Fruit fly (Drosophila melanogaster) whole organism, adult: ENCODE measurements around the gene Edem2.

Experiments
- CG11617 ChIP-seq: fragments of 200-800 bp; sonication (Bioruptor generic); optimal IDR thresholded peaks from 2 replicates; lab custom pipeline; 2017; ENCODE audit warnings: mild to moderate bottlenecking, missing biosample characterization, missing genetic modification reagents, missing genetic modification characterization
- CG12768 ChIP-seq: fragments of 200-800 bp; sonication (Bioruptor generic); optimal IDR thresholded peaks from 2 replicates; lab custom pipeline; 2017; ENCODE audit warnings: missing biosample characterization, missing genetic modification characterization, mild to moderate bottlenecking, moderate library complexity, missing genetic modification reagents
- CG14711 ChIP-seq: fragments of 200-800 bp; sonication (Bioruptor generic); optimal IDR thresholded peaks from 2 replicates; lab custom pipeline; 2018; ENCODE audit warnings: missing biosample characterization, mild to moderate bottlenecking, missing genetic modification characterization, moderate library complexity
- CG1620 ChIP-seq: fragments of 200-800 bp; sonication (Bioruptor generic); optimal IDR thresholded peaks from 2 replicates; lab custom pipeline; 2016; ENCODE audit warnings: missing biosample characterization, missing genetic modification characterization
- CG33017 ChIP-seq: fragments of 200-800 bp; sonication (Bioruptor generic); optimal IDR thresholded peaks from 2 replicates; lab custom pipeline; 2018; ENCODE audit warnings: missing biosample characterization, mild to moderate bottlenecking, missing genetic modification characterization, moderate library complexity
- CG5204 ChIP-seq: fragments of 200-800 bp; sonication (Bioruptor generic); optimal IDR thresholded peaks from 2 replicates; lab custom pipeline; 2016; ENCODE audit warnings: missing biosample characterization, missing genetic modification characterization
- CG7045 ChIP-seq: fragments of 200-800 bp; sonication (Bioruptor generic); optimal IDR thresholded peaks from 2 replicates; lab custom pipeline; 2017; ENCODE audit warnings: missing biosample characterization, mild to moderate bottlenecking, missing genetic modification characterization
- CG7101 ChIP-seq: fragments of 200-800 bp; sonication (Bioruptor generic); optimal IDR thresholded peaks from 2 replicates; lab custom pipeline; 2018; ENCODE audit warnings: missing biosample characterization, mild to moderate bottlenecking, missing genetic modification characterization, moderate library complexity
- Clk ChIP-seq: fragments of 200-800 bp; sonication (Bioruptor generic); optimal IDR thresholded peaks from 2 replicates; lab custom pipeline; 2017; ENCODE audit warnings: missing biosample characterization, missing genetic modification characterization
- Crg-1 ChIP-seq: fragments of 200-800 bp; sonication (Bioruptor generic); optimal IDR thresholded peaks from 2 replicates; lab custom pipeline; 2016; ENCODE audit warnings: missing biosample characterization, missing genetic modification characterization
- Hr96 ChIP-seq: fragments of 200-800 bp; sonication (Bioruptor generic); optimal IDR thresholded peaks from 2 replicates; lab custom pipeline; 2016; ENCODE audit warnings: missing biosample characterization, missing genetic modification characterization
- Mnt ChIP-seq: fragments of 200-800 bp; sonication (Bioruptor generic); optimal IDR thresholded peaks from 2 replicates; lab custom pipeline; 2016; ENCODE audit warnings: missing biosample characterization, mild to moderate bottlenecking, missing genetic modification characterization
- bab1 ChIP-seq: fragments of 200-800 bp; sonication (Bioruptor generic); optimal IDR thresholded peaks from 3 replicates; lab custom pipeline; 2019; ENCODE audit warnings: missing biosample characterization, mild to moderate bottlenecking, missing genetic modification characterization, moderate library complexity
- cic ChIP-seq: fragments of 200-800 bp; sonication (Bioruptor generic); optimal IDR thresholded peaks from 2 replicates; lab custom pipeline; 2017; ENCODE audit warnings: missing biosample characterization, mild to moderate bottlenecking, missing genetic modification characterization, moderate library complexity
- cnc ChIP-seq, 2 experiments: fragments of >200 bp; optimal IDR thresholded peaks; 2 replicates each; lab custom pipeline; 2017
- kay ChIP-seq: fragments of 200-800 bp; sonication (Bioruptor generic); peaks from one replicate; lab custom pipeline; 2016; ENCODE audit warnings: missing biosample characterization, missing genetic modification characterization, borderline replicate concordance
- ovo ChIP-seq: fragments of 200-800 bp; sonication (Bioruptor generic); optimal IDR thresholded peaks from 2 replicates; lab custom pipeline; 2016; ENCODE audit warnings: missing biosample characterization, missing genetic modification characterization
- pad ChIP-seq: fragments of 200-800 bp; sonication (Bioruptor generic); optimal IDR thresholded peaks from 3 replicates; lab custom pipeline; 2017; ENCODE audit warnings: missing biosample characterization, missing genetic modification characterization, mild to moderate bottlenecking, moderate library complexity, missing genetic modification reagents
- tj ChIP-seq: fragments of 200-800 bp; sonication (Bioruptor generic); optimal IDR thresholded peaks from 3 replicates; lab custom pipeline; 2017; ENCODE audit warnings: missing biosample characterization, mild to moderate bottlenecking, missing genetic modification characterization, moderate library complexity
- toe ChIP-seq: fragments of 200-800 bp; sonication (Bioruptor generic); optimal IDR thresholded peaks from 2 replicates; lab custom pipeline; 2016; ENCODE audit warnings: missing biosample characterization, missing genetic modification characterization

Edem2 gene

DNA sequence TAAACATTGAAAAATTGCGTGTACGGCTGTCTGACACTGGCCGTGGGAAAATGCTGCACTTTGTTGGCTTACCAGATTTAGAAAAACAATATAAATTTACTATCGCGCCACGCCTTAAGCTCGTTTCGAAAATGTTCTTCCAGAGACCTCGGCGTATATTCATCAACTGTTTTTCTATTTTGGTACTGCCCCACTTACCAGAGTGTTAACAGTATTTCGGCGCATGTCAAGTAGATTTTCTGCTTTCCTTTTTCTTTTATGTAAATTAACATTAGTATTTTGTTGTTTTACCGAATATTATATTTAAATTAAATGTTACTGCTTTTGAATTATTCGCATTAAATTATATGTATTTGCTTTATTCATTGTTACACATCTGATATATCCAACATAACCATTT lies 23.0 kb downstream of the Edem2 start, which contains the start of gene kek4:
Gene kek4, minus strand, starts transcription at position 341 of the 400 bp plus-strand sequence.
- TF ChIP-seq Crg-1 (GFP tag; lab: Kevin White, UChicago) (no peak), CG7045 (GFP tag; lab: Kevin White, UChicago) (no peak), tj (no peak), kay (GFP tag; lab: Kevin White, UChicago) (no peak), Hr96 (GFP tag; lab: Kevin White, UChicago) (no peak), CG1620 (GFP tag; lab: Kevin White, UChicago) (no peak), CG7101 (tag; lab: Kevin White, UChicago) (no peak), CG12768 (GFP tag; lab: Kevin White, UChicago) (no peak), CG11617 (no peak), cnc (optimal IDR thresholded peaks at IDR 0.05; lab: Kevin White, UChicago) (no peak), pad (no peak), CG5204 (GFP tag; lab: Kevin White, UChicago) (no peak), toe (GFP tag; lab: Kevin White, UChicago) (no peak), CG14711 (tag; lab: Kevin White, UChicago) (no peak), Clk (GFP tag; lab: Kevin White, UChicago) (no peak), CG33017 (tag; lab: Kevin White, UChicago) (no peak)

DNA sequence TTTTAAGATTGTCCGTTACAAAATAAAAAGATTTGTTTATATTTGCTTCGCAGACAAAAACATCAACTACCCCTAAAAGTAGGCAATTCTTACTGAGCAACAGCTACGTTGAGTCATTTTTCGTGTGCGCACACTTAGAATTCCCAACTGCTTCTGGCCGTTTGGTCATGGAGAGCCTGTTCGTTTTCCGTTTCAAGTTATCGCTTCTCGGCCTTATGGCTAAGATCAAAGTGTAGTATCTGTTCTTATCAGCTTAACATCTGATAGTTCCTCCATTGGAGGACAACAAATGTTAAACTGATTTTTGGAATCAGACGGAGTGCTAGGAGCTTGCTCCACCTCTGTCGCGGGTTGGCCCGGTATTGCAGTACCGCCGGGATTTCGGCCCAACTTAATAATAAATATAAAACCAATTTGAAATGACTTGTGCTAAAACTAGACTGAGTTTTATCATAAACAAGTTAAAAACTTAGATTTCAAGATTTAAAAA lies 23.7 kb downstream of the Edem2 start:
- TF ChIP-seq bab1 (GFP tag; lab: Kevin White, UChicago) (peak; percentile 41), CG1620 (GFP tag; lab: Kevin White, UChicago) (peak; percentile 61), pad (peak; percentile 44), CG12768 (GFP tag; lab: Kevin White, UChicago) (peak; percentile 55), tj (peak; percentile 71), Crg-1 (GFP tag; lab: Kevin White, UChicago) (peak; percentile 30), cic (peak; percentile 44), CG7101 (tag; lab: Kevin White, UChicago) (peak; percentile 49), Mnt (GFP tag; lab: Kevin White, UChicago) (peak; percentile 40), kay (GFP tag; lab: Kevin White, UChicago) (peak; percentile 98)

dm6 chr2L:13219281-13220092 lies 27.5 kb downstream of the Edem2 start, which contains the start of the genes CG9426 and mRF1:
Gene CG9426 (minus strand): TSS chr2L:13219923.
Gene mRF1 (plus strand): TSS chr2L:13219979.
- TF ChIP-seq CG5204 (GFP tag; lab: Kevin White, UChicago): no peak
- no peak for TF ChIP-seq Clk (GFP tag; lab: Kevin White, UChicago)
- TF ChIP-seq cic: no peak
- TF ChIP-seq kay (GFP tag; lab: Kevin White, UChicago): no peak
- no peak for TF ChIP-seq CG7045 (GFP tag; lab: Kevin White, UChicago)
- peak; percentile 30 for TF ChIP-seq CG7101 (tag; lab: Kevin White, UChicago)
- no peak for TF ChIP-seq Crg-1 (GFP tag; lab: Kevin White, UChicago)
- peak; percentile 48 for TF ChIP-seq bab1 (GFP tag; lab: Kevin White, UChicago)
- TF ChIP-seq CG12768 (GFP tag; lab: Kevin White, UChicago): peak; percentile 18
- no peak for TF ChIP-seq cnc (optimal IDR thresholded peaks at IDR 0.05; lab: Kevin White, UChicago)
- TF ChIP-seq Mnt (GFP tag; lab: Kevin White, UChicago): peak; percentile 54
- no peak for TF ChIP-seq tj
- peak; percentile 13 for TF ChIP-seq CG1620 (GFP tag; lab: Kevin White, UChicago)
- TF ChIP-seq CG14711 (tag; lab: Kevin White, UChicago): peak; percentile 56
- TF ChIP-seq ovo (GFP tag; lab: Kevin White, UChicago): no peak
- TF ChIP-seq pad: peak; percentile 24
- peak; percentile 1 for TF ChIP-seq CG11617
- TF ChIP-seq Hr96 (GFP tag; lab: Kevin White, UChicago): no peak
- peak; percentile 28 for TF ChIP-seq CG33017 (tag; lab: Kevin White, UChicago)
- no peak for TF ChIP-seq toe (GFP tag; lab: Kevin White, UChicago)

- TF ChIP-seq pad: peak; percentile 63
- TF ChIP-seq CG5204 (GFP tag; lab: Kevin White, UChicago): no peak
- peak; percentile 19 for TF ChIP-seq Clk (GFP tag; lab: Kevin White, UChicago)
- TF ChIP-seq Crg-1 (GFP tag; lab: Kevin White, UChicago): peak; percentile 59
- TF ChIP-seq Hr96 (GFP tag; lab: Kevin White, UChicago): peak; percentile 44
- peak; percentile 95 for TF ChIP-seq CG14711 (tag; lab: Kevin White, UChicago)
- peak; percentile 85 for TF ChIP-seq CG7101 (tag; lab: Kevin White, UChicago)
- no peak for TF ChIP-seq cnc (optimal IDR thresholded peaks at IDR 0.05; lab: Kevin White, UChicago)
- TF ChIP-seq CG11617: peak; percentile 52
- TF ChIP-seq CG7045 (GFP tag; lab: Kevin White, UChicago): peak; percentile 59
- peak; percentile 40 for TF ChIP-seq CG12768 (GFP tag; lab: Kevin White, UChicago)
- TF ChIP-seq CG1620 (GFP tag; lab: Kevin White, UChicago): peak; percentile 77
- peak; percentile 93 for TF ChIP-seq kay (GFP tag; lab: Kevin White, UChicago)
- TF ChIP-seq cic: no peak
- TF ChIP-seq bab1 (GFP tag; lab: Kevin White, UChicago): peak; percentile 74
- TF ChIP-seq CG33017 (tag; lab: Kevin White, UChicago): peak; percentile 81
- TF ChIP-seq ovo (GFP tag; lab: Kevin White, UChicago): peak; percentile 30
- no peak for TF ChIP-seq toe (GFP tag; lab: Kevin White, UChicago)
- peak; percentile 29 for TF ChIP-seq tj
- peak; percentile 90 for TF ChIP-seq Mnt (GFP tag; lab: Kevin White, UChicago)
Measured at dm6 chr2L:13222225-13222648, 30.2 kb downstream of the Edem2 start, which contains the start of the genes Ski6 and CG16812. Gene Ski6 (minus strand): TSS chr2L:13222429. Gene CG16812 (plus strand): TSS chr2L:13222587.
